Worm (Caenorhabditis elegans) whole organism, young adult: ENCODE measurements around the gene morc-1.
A peak's percentile ranks its signal among the peaks of the same experiment; 100 is the strongest.

ENCODE experiments used
- B0019.2 ChIP-seq: fragments of 200-800 bp; sonication (Bioruptor generic); conservative IDR thresholded peaks from 2 replicates; pipeline ENCODE4 v1.3.6; 2022; ENCODE audit warnings: missing genetic modification reagents, missing genetic modification characterization, missing compliant biosample characterization
- B0035.1 ChIP-seq: sonication (generic microtip); optimal IDR thresholded peaks from 2 replicates; lab custom pipeline; 2016; ENCODE audit warnings: missing genetic modification characterization, mild to moderate bottlenecking, missing compliant biosample characterization, missing genotype, missing genetic modification reagents
- C06A6.2 ChIP-seq: fragments of 200-800 bp; sonication (Bioruptor generic); conservative IDR thresholded peaks from 2 replicates; pipeline ENCODE4 v1.3.6; 2022; ENCODE audit warnings: missing genetic modification characterization, missing compliant biosample characterization
- C17E4.6 ChIP-seq: fragments of 200-800 bp; sonication (Bioruptor generic); IDR thresholded peaks from 2 replicates; pipeline ENCODE4 v1.3.6; 2022; ENCODE audit warnings: missing genetic modification reagents, missing genetic modification characterization, missing compliant biosample characterization
- F22D6.2 ChIP-seq: sonication (generic microtip); optimal IDR thresholded peaks from 2 replicates; lab custom pipeline; 2016; ENCODE audit warnings: mild to moderate bottlenecking, missing genetic modification characterization, missing compliant biosample characterization
- F33H1.4 ChIP-seq: fragments of 200-800 bp; sonication (Bioruptor generic); IDR thresholded peaks from 2 replicates; pipeline ENCODE4 v1.3.6; 2022; ENCODE audit warnings: missing genetic modification reagents, missing genetic modification characterization, missing compliant biosample characterization
- F39B2.1 ChIP-seq: fragments of 200-800 bp; sonication (Bioruptor generic); IDR thresholded peaks from 2 replicates; pipeline ENCODE4 v1.3.6; 2022; ENCODE audit warnings: missing genetic modification reagents, missing genetic modification characterization, missing compliant biosample characterization
- Y53F4B.3 ChIP-seq: fragments of 200-800 bp; sonication (Bioruptor generic); IDR thresholded peaks from 2 replicates; pipeline ENCODE4 v1.3.6; 2022; ENCODE audit warnings: missing genetic modification reagents, missing genetic modification characterization, missing compliant biosample characterization
- akir-1 ChIP-seq: fragments of 200-800 bp; sonication (Bioruptor generic); optimal IDR thresholded peaks from 2 replicates; lab custom pipeline; 2018; ENCODE audit warnings: mild to moderate bottlenecking, missing genetic modification characterization, moderate library complexity, missing compliant biosample characterization
- athp-1 ChIP-seq: sonication (generic microtip); optimal IDR thresholded peaks from 2 replicates; lab custom pipeline; 2017; ENCODE audit warnings: mild to moderate bottlenecking, missing genetic modification characterization, missing compliant biosample characterization
- cebp-1 ChIP-seq, 2 experiments: fragments of 200-800 bp in 1 of 2; sonication (Bioruptor generic) in 1 of 2; sonication (generic microtip) in 1 of 2; IDR thresholded peaks in 1 of 2; optimal IDR thresholded peaks in 1 of 2; 2 replicates each; pipeline versions ENCODE4 v1.3.6 to Lab custom; 2017 to 2022; ENCODE audit warnings: missing compliant biosample characterization in 2 of 2, missing genetic modification characterization in 2 of 2, mild to moderate bottlenecking in 1 of 2, missing genetic modification reagents in 1 of 2, moderate library complexity in 1 of 2
- cebp-2 ChIP-seq: fragments of 200-800 bp; sonication (Bioruptor generic); IDR thresholded peaks from 2 replicates; pipeline ENCODE4 v1.3.6; 2022; ENCODE audit warnings: missing genetic modification characterization, missing compliant biosample characterization
- ceh-79 ChIP-seq: sonication (generic microtip); optimal IDR thresholded peaks from 2 replicates; lab custom pipeline; 2017; ENCODE audit warnings: mild to moderate bottlenecking, missing genetic modification characterization, missing compliant biosample characterization
- chd-7 ChIP-seq: sonication (generic microtip); optimal IDR thresholded peaks from 2 replicates; lab custom pipeline; 2016; ENCODE audit warnings: mild to moderate bottlenecking, missing genetic modification characterization, moderate library complexity, missing compliant biosample characterization
- dpff-1 ChIP-seq: sonication (generic microtip); optimal IDR thresholded peaks from 2 replicates; lab custom pipeline; 2017; ENCODE audit warnings: mild to moderate bottlenecking, missing genetic modification characterization, missing compliant biosample characterization
- efl-1 ChIP-seq: fragments of 150-350 bp; optimal IDR thresholded peaks from 2 replicates; lab custom pipeline; 2014; ENCODE audit warnings: missing biosample characterization, missing genetic modification reagents, missing genetic modification characterization
- egl-44 ChIP-seq: fragments of 200-800 bp; sonication (Bioruptor generic); IDR thresholded peaks from 2 replicates; pipeline ENCODE4 v1.3.6; 2022; ENCODE audit warnings: missing genetic modification reagents, missing genetic modification characterization, missing compliant biosample characterization
- gei-17 ChIP-seq: fragments of 200-800 bp; sonication (Bioruptor generic); optimal IDR thresholded peaks from 2 replicates; lab custom pipeline; 2018; ENCODE audit warnings: mild to moderate bottlenecking, missing genetic modification characterization, missing compliant biosample characterization
- hlh-12 ChIP-seq: sonication (generic microtip); optimal IDR thresholded peaks from 2 replicates; lab custom pipeline; 2016; ENCODE audit warnings: missing genetic modification characterization, missing compliant biosample characterization
- hmg-1.2 ChIP-seq: fragments of 200-800 bp; sonication (Bioruptor generic); IDR thresholded peaks from 2 replicates; pipeline ENCODE4 v1.3.6; 2022; ENCODE audit warnings: missing genetic modification reagents, missing genetic modification characterization, missing compliant biosample characterization
- hrde-1 ChIP-seq: sonication (generic microtip); optimal IDR thresholded peaks from 2 replicates; lab custom pipeline; 2016; ENCODE audit warnings: missing genetic modification characterization, mild to moderate bottlenecking, missing compliant biosample characterization, moderate library complexity, missing genotype, missing genetic modification reagents, borderline replicate concordance
- hsf-1 ChIP-seq: fragments of 200-800 bp; sonication (Bioruptor generic); IDR thresholded peaks from 2 replicates; pipeline ENCODE4 v1.3.6; 2022; ENCODE audit warnings: missing genetic modification reagents, missing genetic modification characterization, missing compliant biosample characterization
- lin-26 ChIP-seq: fragments of 200-800 bp; sonication (Bioruptor generic); IDR thresholded peaks from 2 replicates; pipeline ENCODE4 v1.3.6; 2022; ENCODE audit warnings: missing genetic modification reagents, missing genetic modification characterization, missing compliant biosample characterization
- lin-35 ChIP-seq, 3 experiments: fragments of 150-350 bp in 2 of 3; sonication (generic microtip) in 1 of 3; optimal IDR thresholded peaks; 2 replicates each; lab custom pipeline; 2014 to 2018; ENCODE audit warnings: missing biosample characterization in 3 of 3, missing genetic modification characterization in 3 of 3, missing genetic modification reagents in 3 of 3
- lin-40 ChIP-seq: sonication (generic microtip); optimal IDR thresholded peaks from 2 replicates; lab custom pipeline; 2016; ENCODE audit warnings: missing genetic modification characterization, mild to moderate bottlenecking, missing compliant biosample characterization, missing genotype, missing genetic modification reagents
- lsl-1 ChIP-seq: fragments of 200-800 bp; sonication (Bioruptor generic); optimal IDR thresholded peaks from 2 replicates; lab custom pipeline; 2018; ENCODE audit warnings: mild to moderate bottlenecking, missing genetic modification characterization, moderate library complexity, missing compliant biosample characterization
- lsy-27 ChIP-seq: sonication (generic microtip); optimal IDR thresholded peaks from 2 replicates; lab custom pipeline; 2017; ENCODE audit warnings: missing genetic modification characterization, mild to moderate bottlenecking, missing compliant biosample characterization, antibody characterized with exemption, missing genotype, borderline replicate concordance; ENCODE audit not compliant: insufficient read depth
- madf-10 ChIP-seq: sonication (generic microtip); optimal IDR thresholded peaks from 2 replicates; lab custom pipeline; 2016; ENCODE audit warnings: mild to moderate bottlenecking, missing genetic modification characterization, missing compliant biosample characterization
- madf-3 ChIP-seq: fragments of 200-800 bp; sonication (Bioruptor generic); IDR thresholded peaks from 2 replicates; pipeline ENCODE4 v1.3.6; 2022; ENCODE audit warnings: missing genetic modification reagents, missing genetic modification characterization, missing compliant biosample characterization
- madf-6 ChIP-seq: fragments of 200-800 bp; sonication (Bioruptor generic); IDR thresholded peaks from 2 replicates; pipeline ENCODE4 v1.3.6; 2022; ENCODE audit warnings: missing genetic modification reagents, missing genetic modification characterization, missing compliant biosample characterization
- nfyb-1 ChIP-seq: fragments of 200-800 bp; sonication (Bioruptor generic); IDR thresholded peaks from 2 replicates; pipeline ENCODE4 v1.3.6; 2022; ENCODE audit warnings: missing genetic modification reagents, missing genetic modification characterization, missing compliant biosample characterization
- nhr-179 ChIP-seq: sonication (generic microtip); optimal IDR thresholded peaks from 2 replicates; lab custom pipeline; 2016; ENCODE audit warnings: mild to moderate bottlenecking, missing genetic modification characterization, missing compliant biosample characterization
- nhr-27 ChIP-seq: fragments of 200-800 bp; sonication (Bioruptor generic); optimal IDR thresholded peaks from 2 replicates; lab custom pipeline; 2018; ENCODE audit warnings: mild to moderate bottlenecking, missing genetic modification characterization, moderate library complexity, missing compliant biosample characterization
- nhr-90 ChIP-seq: sonication (generic microtip); optimal IDR thresholded peaks from 2 replicates; lab custom pipeline; 2016; ENCODE audit warnings: missing genotype, mild to moderate bottlenecking, missing genetic modification characterization, missing compliant biosample characterization
- pbrm-1 ChIP-seq: fragments of 200-800 bp; sonication (Bioruptor generic); IDR thresholded peaks from 2 replicates; pipeline ENCODE4 v1.3.6; 2022; ENCODE audit warnings: missing genetic modification reagents, missing genetic modification characterization, missing compliant biosample characterization
- rpc-1 ChIP-seq, 2 experiments: fragments of 150-350 bp in 1 of 2; sonication (generic microtip) in 1 of 2; optimal IDR thresholded peaks; 2 replicates each; lab custom pipeline; 2014 to 2018; ENCODE audit warnings: missing biosample characterization in 1 of 2, missing genetic modification characterization in 1 of 2, missing genetic modification reagents in 1 of 2, missing genotype in 1 of 2
- sdz-38 ChIP-seq: sonication (generic microtip); optimal IDR thresholded peaks from 2 replicates; lab custom pipeline; 2016; ENCODE audit warnings: missing genotype, missing genetic modification characterization, missing compliant biosample characterization
- unc-130 ChIP-seq: sonication (generic microtip); optimal IDR thresholded peaks from 2 replicates; lab custom pipeline; 2016; ENCODE audit warnings: missing genetic modification reagents, missing genetic modification characterization, missing compliant biosample characterization
- unc-62 ChIP-seq: fragments of 150-350 bp; optimal IDR thresholded peaks from 2 replicates; lab custom pipeline; 2014; ENCODE audit warnings: missing biosample characterization, missing genetic modification reagents, missing genetic modification characterization
- zim-3 ChIP-seq: sonication (generic microtip); optimal IDR thresholded peaks from 2 replicates; lab custom pipeline; 2017; ENCODE audit warnings: mild to moderate bottlenecking, missing genetic modification characterization, moderate library complexity, missing compliant biosample characterization
- ztf-18 ChIP-seq: sonication (generic microtip); optimal IDR thresholded peaks from 2 replicates; lab custom pipeline; 2016; ENCODE audit warnings: missing genotype, mild to moderate bottlenecking, missing genetic modification characterization, missing compliant biosample characterization
- ztf-3 ChIP-seq: fragments of 200-800 bp; sonication (Bioruptor generic); optimal IDR thresholded peaks from 2 replicates; lab custom pipeline; 2018; ENCODE audit warnings: mild to moderate bottlenecking, missing genetic modification characterization, missing compliant biosample characterization

Gene morc-1

ce11 chrIII:5234312-5234711, 27.6 kb upstream of the morc-1 start, which contains the start of gene mrps-26:
TSS of gene mrps-26 (plus strand) at chrIII:5234612.
- TF ChIP-seq hsf-1 (no peak), lin-35 (GFP tag; optimal IDR thresholded peaks at IDR 0.05; lab: Kevin White, UChicago) (peak in 1 of 3 experiments; percentile 1)

ce11 chrIII:5233140-5233539, 26.4 kb upstream of the morc-1 start:
- TF ChIP-seq unc-130 (GFP tag; lab: Kevin White, UChicago) (no peak), lsl-1 (GFP tag; lab: Kevin White, UChicago) (no peak), rpc-1 (optimal IDR thresholded peaks at IDR 0.05; lab: Kevin White, UChicago) (no peak), rpc-1 (tag; optimal IDR thresholded peaks at IDR 0.05; lab: Kevin White, UChicago) (no peak), madf-6 (GFP tag; lab: Robert Waterston, UW) (no peak), F22D6.2 (no peak), hrde-1 (tag; lab: Kevin White, UChicago) (no peak), akir-1 (GFP tag; lab: Kevin White, UChicago) (no peak), Y53F4B.3 (GFP tag; lab: Robert Waterston, UW) (no peak), nhr-27 (tag; lab: Kevin White, UChicago) (no peak), nhr-179 (tag; lab: Kevin White, UChicago) (no peak), ztf-3 (GFP tag; lab: Kevin White, UChicago) (no peak)
- TF ChIP-seq, all 124 proteins: peak for 0

DNA sequence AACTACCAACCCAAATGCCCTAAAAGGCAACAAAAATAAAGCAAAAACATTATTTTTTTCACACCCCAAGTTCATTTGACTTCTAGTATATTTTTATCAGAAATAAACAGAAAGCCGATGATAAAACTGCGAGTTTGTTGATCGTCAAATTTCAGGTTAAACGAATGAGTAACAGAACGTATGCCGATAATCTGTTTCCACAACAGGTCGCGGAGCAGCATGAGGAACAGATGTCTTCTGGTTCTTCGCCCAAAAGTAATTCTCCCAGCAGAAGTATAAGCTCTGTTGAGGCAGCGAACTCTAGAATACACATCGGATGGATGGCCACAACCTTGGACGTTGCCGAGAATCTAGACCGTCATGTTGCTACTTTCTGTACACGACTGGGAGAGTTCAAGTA, 23.7 kb upstream of the morc-1 start, which contains the start of gene prmt-5:
Gene prmt-5, plus strand, starts transcription at position 141 of the 400 bp plus-strand sequence.
- TF ChIP-seq lin-26 (0 out of 2 replicates have a peak, but pooled peaks have one; percentile 53), efl-1 (GFP tag; lab: Kevin White, UChicago) (no peak), F33H1.4 (GFP tag; lab: Robert Waterston, UW) (peak; percentile 27; the same call in 1 of the 2 replicates), rpc-1 (optimal IDR thresholded peaks at IDR 0.05; lab: Kevin White, UChicago) (no peak), rpc-1 (tag; optimal IDR thresholded peaks at IDR 0.05; lab: Kevin White, UChicago) (no peak), madf-6 (GFP tag; lab: Robert Waterston, UW) (peak; percentile 84), hlh-12 (tag; lab: Kevin White, UChicago) (no peak), zim-3 (tag; lab: Kevin White, UChicago) (peak; percentile 91), B0019.2 (GFP tag; lab: Robert Waterston, UW) (no peak), nhr-90 (tag; lab: Kevin White, UChicago) (no peak), cebp-1 (GFP tag; IDR thresholded peaks at IDR 0.05; lab: Robert Waterston, UW) (no peak), cebp-1 (tag; optimal IDR thresholded peaks at IDR 0.05; lab: Kevin White, UChicago) (peak; percentile 54), cebp-2 (GFP tag; lab: Robert Waterston, UW) (peak; percentile 72; the same call in 1 of the 2 replicates), hsf-1 (peak; percentile 66; the same call in 1 of the 2 replicates), F39B2.1 (GFP tag; lab: Robert Waterston, UW) (peak; percentile 64; the same call in 1 of the 2 replicates), lin-35 (GFP tag; optimal IDR thresholded peaks at IDR 0.05; lab: Kevin White, UChicago) (peak in 1 of 3 experiments; percentile 22), madf-10 (peak; percentile 48), lsy-27 (no peak), C06A6.2 (GFP tag; lab: Robert Waterston, UW) (no peak; the same call in 1 of the 2 replicates), egl-44 (GFP tag; lab: Robert Waterston, UW) (no peak), F22D6.2 (no peak), athp-1 (peak; percentile 91), C17E4.6 (GFP tag; lab: Robert Waterston, UW) (no peak), hmg-1.2 (GFP tag; lab: Robert Waterston, UW) (peak; percentile 44; the same call in 1 of the 2 replicates), unc-62 (GFP tag; lab: Kevin White, UChicago) (no peak), unc-130 (GFP tag; lab: Kevin White, UChicago) (peak; percentile 67), akir-1 (GFP tag; lab: Kevin White, UChicago) (no peak), B0035.1 (tag; lab: Kevin White, UChicago) (peak; percentile 76), chd-7 (peak; percentile 93), Y53F4B.3 (GFP tag; lab: Robert Waterston, UW) (no peak), pbrm-1 (GFP tag; lab: Robert Waterston, UW) (peak; percentile 68; the same call in 1 of the 2 replicates), lin-40 (peak; percentile 53), madf-3 (GFP tag; lab: Robert Waterston, UW) (peak; percentile 80; the same call in 1 of the 2 replicates), dpff-1 (tag; lab: Kevin White, UChicago) (peak; percentile 95), ztf-18 (tag; lab: Kevin White, UChicago) (peak; percentile 40), gei-17 (GFP tag; lab: Kevin White, UChicago) (no peak), sdz-38 (tag; lab: Kevin White, UChicago) (no peak), ceh-79 (tag; lab: Kevin White, UChicago) (peak; percentile 90), nfyb-1 (GFP tag; lab: Robert Waterston, UW) (peak; percentile 91)
